Worm (Caenorhabditis elegans): Measurements from ENCODE around the gene C06E1.9.

ce11 chrIII:8625125-8625524, 15.5 kb upstream of the C06E1.9 start:
- TF ChIP-seq elt-1 (tag; optimal IDR thresholded peaks at IDR 0.05; ENCODE audit: borderline replicate concordance, insufficient read depth) (no peak), nhr-237 (tag; optimal IDR thresholded peaks at IDR 0.05) (no peak), ztf-11 (tag; optimal IDR thresholded peaks at IDR 0.05) (no peak), nhr-76 (tag; optimal IDR thresholded peaks at IDR 0.05) (no peak), lin-13 (tag; optimal IDR thresholded peaks at IDR 0.05) (no peak), unc-62 (GFP tag; optimal IDR thresholded peaks at IDR 0.05) (no peak), blmp-1 (tag; optimal IDR thresholded peaks at IDR 0.05) (no peak), lsy-2 (tag; optimal IDR thresholded peaks at IDR 0.05) (no peak), nhr-12 (tag; optimal IDR thresholded peaks at IDR 0.05) (no peak), unc-39 (tag; optimal IDR thresholded peaks at IDR 0.05) (no peak)

Data from whole organism, mixed stage, embryonic.